Fruit fly (Drosophila melanogaster) whole organism, pupa: Measurements from ENCODE around the gene Nha1.

Experiments
- CG8159 ChIP-seq: fragments of 200-800 bp; sonication (Bioruptor generic); optimal IDR thresholded peaks from 3 replicates; lab custom pipeline; 2018; ENCODE audit warnings: missing biosample characterization, mild to moderate bottlenecking, missing genetic modification characterization, moderate library complexity
- Ets98B ChIP-seq: fragments of 200-800 bp; sonication (Bioruptor generic); IDR thresholded peaks from 2 replicates; pipeline ENCODE4 v1.3.6; 2022; ENCODE audit warnings: missing biosample characterization, missing genetic modification characterization

- no peak for TF ChIP-seq Ets98B (GFP tag; lab: Robert Waterston, UW)
- TF ChIP-seq CG8159 (tag; lab: Kevin White, UChicago) = no peak
Observed at dm6 chr2L:6826298-6826697, 43.9 kb downstream of the Nha1 start.
